Worm (Caenorhabditis elegans) whole organism, L2 larva: ENCODE measurements around the gene C35B1.4.
"Not testable (repeated sequence)": the region's sequence is repeated elsewhere in the genome, so short reads cannot be mapped to it uniquely, and the experiment has no call there.

Experiments used
- C34F6.9 ChIP-seq: fragments of 150-350 bp; optimal IDR thresholded peaks from 2 replicates; lab custom pipeline; 2014; ENCODE audit warnings: missing biosample characterization, missing genetic modification characterization
- F13H6.1 ChIP-seq: sonication (generic microtip); optimal IDR thresholded peaks from 2 replicates; lab custom pipeline; 2016; ENCODE audit warnings: missing genetic modification characterization, missing compliant biosample characterization
- R02D3.7 ChIP-seq: fragments of 150-350 bp; optimal IDR thresholded peaks from 2 replicates; lab custom pipeline; 2014; ENCODE audit warnings: missing biosample characterization, missing genetic modification characterization
- ZK546.5 ChIP-seq: sonication (generic microtip); optimal IDR thresholded peaks from 2 replicates; lab custom pipeline; 2017; ENCODE audit warnings: missing biosample characterization, missing genetic modification characterization
- alr-1 ChIP-seq: fragments of 150-350 bp; optimal IDR thresholded peaks from 2 replicates; lab custom pipeline; 2014; ENCODE audit warnings: missing biosample characterization, missing genetic modification characterization
- aly-2 ChIP-seq: fragments of 150-350 bp; optimal IDR thresholded peaks from 2 replicates; lab custom pipeline; 2014; ENCODE audit warnings: missing biosample characterization, missing genetic modification characterization
- ama-1 ChIP-seq: fragments of 150-350 bp; optimal IDR thresholded peaks from 2 replicates; lab custom pipeline; 2018; ENCODE audit warnings: inconsistent platforms
- ceh-82 ChIP-seq: fragments of 150-350 bp; optimal IDR thresholded peaks from 2 replicates; lab custom pipeline; 2014; ENCODE audit warnings: missing biosample characterization, missing genetic modification characterization
- egl-27 ChIP-seq: sonication (generic microtip); optimal IDR thresholded peaks from 3 replicates; lab custom pipeline; 2017; ENCODE audit warnings: missing biosample characterization, missing genetic modification reagents, missing genetic modification characterization
- fos-1 ChIP-seq: fragments of 150-350 bp; optimal IDR thresholded peaks from 2 replicates; lab custom pipeline; 2014; ENCODE audit warnings: missing biosample characterization, missing genetic modification characterization
- lin-13 ChIP-seq: fragments of 150-350 bp; optimal IDR thresholded peaks from 2 replicates; lab custom pipeline; 2014; ENCODE audit warnings: missing biosample characterization, missing genetic modification reagents, missing genetic modification characterization
- lin-39 ChIP-seq: fragments of 150-350 bp; optimal IDR thresholded peaks from 2 replicates; lab custom pipeline; 2014; ENCODE audit warnings: missing biosample characterization, missing genetic modification reagents, missing genetic modification characterization
- mab-5 ChIP-seq: fragments of 150-350 bp; optimal IDR thresholded peaks from 2 replicates; lab custom pipeline; 2014; ENCODE audit warnings: missing biosample characterization, missing genetic modification characterization
- mbf-1 ChIP-seq: sonication (generic microtip); optimal IDR thresholded peaks from 2 replicates; lab custom pipeline; 2017; ENCODE audit warnings: missing biosample characterization, missing genetic modification characterization
- mdl-1 ChIP-seq, 2 experiments: fragments of 150-350 bp in 1 of 2; sonication (generic microtip) in 1 of 2; optimal IDR thresholded peaks; 2 replicates each; lab custom pipeline; 2017; ENCODE audit warnings: missing biosample characterization in 2 of 2, missing genetic modification characterization in 2 of 2
- nhr-10 ChIP-seq: sonication (generic microtip); optimal IDR thresholded peaks from 2 replicates; lab custom pipeline; 2017; ENCODE audit warnings: missing biosample characterization, missing genetic modification characterization
- nhr-11 ChIP-seq: fragments of 150-350 bp; optimal IDR thresholded peaks from 2 replicates; lab custom pipeline; 2014; ENCODE audit warnings: missing biosample characterization, missing genetic modification characterization
- nhr-12 ChIP-seq: fragments of 150-350 bp; optimal IDR thresholded peaks from 2 replicates; lab custom pipeline; 2014; ENCODE audit warnings: missing biosample characterization, missing genetic modification characterization
- nhr-129 ChIP-seq: fragments of 150-350 bp; optimal IDR thresholded peaks from 2 replicates; lab custom pipeline; 2014; ENCODE audit warnings: missing biosample characterization, missing genetic modification characterization
- nhr-237 ChIP-seq: fragments of 150-350 bp; optimal IDR thresholded peaks from 2 replicates; lab custom pipeline; 2014; ENCODE audit warnings: missing biosample characterization, missing genetic modification characterization
- peb-1 ChIP-seq: fragments of 150-350 bp; optimal IDR thresholded peaks from 2 replicates; lab custom pipeline; 2014; ENCODE audit warnings: missing biosample characterization, missing genetic modification characterization
- sem-4 ChIP-seq: fragments of 150-350 bp; optimal IDR thresholded peaks from 2 replicates; lab custom pipeline; 2014; ENCODE audit warnings: missing biosample characterization, missing genetic modification reagents, missing genetic modification characterization
- sma-3 ChIP-seq: sonication (generic microtip); optimal IDR thresholded peaks from 2 replicates; lab custom pipeline; 2016; ENCODE audit warnings: missing genetic modification reagents, missing genetic modification characterization, missing compliant biosample characterization
- unc-39 ChIP-seq: fragments of 150-350 bp; optimal IDR thresholded peaks from 2 replicates; lab custom pipeline; 2014; ENCODE audit warnings: missing biosample characterization, missing genetic modification characterization
- unc-62 ChIP-seq: fragments of 150-350 bp; optimal IDR thresholded peaks from 2 replicates; lab custom pipeline; 2014; ENCODE audit warnings: missing biosample characterization, missing genetic modification reagents, missing genetic modification characterization
- zag-1 ChIP-seq: fragments of 150-350 bp; optimal IDR thresholded peaks from 2 replicates; lab custom pipeline; 2014; ENCODE audit warnings: missing biosample characterization, missing genetic modification characterization
- ztf-1 ChIP-seq: fragments of 200-800 bp; sonication (Bioruptor generic); conservative IDR thresholded peaks from 2 replicates; pipeline ENCODE4 v1.3.6; 2022; ENCODE audit warnings: missing genetic modification characterization, missing compliant biosample characterization
- ztf-11 ChIP-seq: sonication (generic microtip); optimal IDR thresholded peaks from 2 replicates; lab custom pipeline; 2017; ENCODE audit warnings: missing biosample characterization, missing genetic modification characterization
- ztf-4 ChIP-seq: fragments of 150-350 bp; optimal IDR thresholded peaks from 2 replicates; lab custom pipeline; 2014; ENCODE audit warnings: missing biosample characterization, missing genetic modification characterization

Gene C35B1.4

ce11 chrIV:4120263-4120662 lies 40.6 kb downstream of the C35B1.4 start, which contains the start of gene F49F1.5:
Gene F49F1.5 (minus strand): TSS chrIV:4120415.
- no peak for TF ChIP-seq lin-39 (tag; lab: Kevin White, UChicago)
- no peak for TF ChIP-seq lin-13 (GFP tag; lab: Kevin White, UChicago)
- TF ChIP-seq nhr-10 (tag; lab: Kevin White, UChicago) = no peak
- no peak for TF ChIP-seq sma-3 (GFP tag; lab: Kevin White, UChicago)
- TF ChIP-seq nhr-12 = no peak
- no peak for TF ChIP-seq nhr-11
- no peak for TF ChIP-seq ztf-4 (tag; lab: Kevin White, UChicago)
- TF ChIP-seq, all 48 proteins: peak for 0

- no peak for TF ChIP-seq sma-3 (GFP tag; lab: Kevin White, UChicago)
- TF ChIP-seq ama-1 (lab: Kevin White, UChicago) = no peak
- no peak for TF ChIP-seq alr-1 (tag; lab: Kevin White, UChicago)
- no peak for TF ChIP-seq lin-39 (tag; lab: Kevin White, UChicago)
- no peak for TF ChIP-seq mdl-1 (tag; optimal IDR thresholded peaks at IDR 0.05; lab: Kevin White, UChicago)
- TF ChIP-seq unc-39 (tag; lab: Kevin White, UChicago) = no peak
- no peak for TF ChIP-seq ztf-4 (tag; lab: Kevin White, UChicago)
- TF ChIP-seq ztf-11 (tag; lab: Kevin White, UChicago) = no peak
- no peak for TF ChIP-seq mbf-1
- TF ChIP-seq mab-5 = no peak
- TF ChIP-seq aly-2 (tag; lab: Kevin White, UChicago) = no peak
- TF ChIP-seq R02D3.7 (tag; lab: Kevin White, UChicago) = no peak
- TF ChIP-seq zag-1 (tag; lab: Kevin White, UChicago) = no peak
- no peak for TF ChIP-seq fos-1 (tag; lab: Kevin White, UChicago)
- TF ChIP-seq peb-1 (tag; lab: Kevin White, UChicago) = no peak
- no peak for TF ChIP-seq C34F6.9 (tag; lab: Kevin White, UChicago)
- TF ChIP-seq unc-62 = no peak
- TF ChIP-seq sem-4 (tag; lab: Kevin White, UChicago) = no peak
- no peak for TF ChIP-seq ztf-1 (GFP tag; lab: Robert Waterston, UW)
Observed at ce11 chrIV:4121055-4121454, 41.4 kb downstream of the C35B1.4 start.

- TF ChIP-seq ceh-82 (tag; lab: Kevin White, UChicago) = no peak
- TF ChIP-seq ZK546.5 (tag; lab: Kevin White, UChicago) = no peak
- TF ChIP-seq nhr-129 (tag; lab: Kevin White, UChicago) = no peak
- TF ChIP-seq nhr-237 = no peak
- TF ChIP-seq peb-1 (tag; lab: Kevin White, UChicago) = no peak
- TF ChIP-seq C34F6.9 (tag; lab: Kevin White, UChicago) = no peak
- TF ChIP-seq egl-27 = no peak
- no peak for TF ChIP-seq ama-1 (lab: Kevin White, UChicago)
- TF ChIP-seq mdl-1 (tag; optimal IDR thresholded peaks at IDR 0.05; lab: Kevin White, UChicago) = no peak
- no peak for TF ChIP-seq ztf-11 (tag; lab: Kevin White, UChicago)
Observed at ce11 chrIV:4123083-4123482, 43.5 kb downstream of the C35B1.4 start, which contains the start of gene mul-1. Gene mul-1 (minus strand): TSS chrIV:4123166.

- TF ChIP-seq egl-27; peb-1 (tag; lab: Kevin White, UChicago); F13H6.1 (tag; lab: Kevin White, UChicago): not testable (repeated sequence)
- TF ChIP-seq, all 48 proteins: peak for 0; not testable (repeated sequence) for 48
Observed at ce11 chrIV:4125657-4126056, 46.0 kb downstream of the C35B1.4 start, which contains the start of gene F49F1.7. Gene F49F1.7 (minus strand): TSS chrIV:4125757.
